Worm (Caenorhabditis elegans) whole organism, L1 larva: ENCODE data around the gene Y48E1B.8.

Source experiments
- ama-1 ChIP-seq: fragments of 150-350 bp; optimal IDR thresholded peaks from 2 replicates; lab custom pipeline; 2014
- dpl-1 ChIP-seq, 3 experiments: fragments of 150-350 bp in 2 of 3; sonication (generic microtip) in 1 of 3; optimal IDR thresholded peaks; 2 replicates each; lab custom pipeline; 2014 to 2017; ENCODE audit warnings: missing biosample characterization in 3 of 3, missing genetic modification characterization in 3 of 3, missing genetic modification reagents in 3 of 3
- efl-1 ChIP-seq, 4 experiments: fragments of 150-350 bp; optimal IDR thresholded peaks in 3 of 4; peaks in 1 of 4; 1 replicate in 1 of 4; 2 replicates in 3 of 4; lab custom pipeline; 2014; ENCODE audit warnings: missing biosample characterization in 2 of 4, missing genetic modification characterization in 2 of 4, missing genetic modification reagents in 2 of 4
- elt-3 ChIP-seq, 6 experiments: fragments of 150-350 bp in 1 of 6; sonication (generic microtip); optimal IDR thresholded peaks; 2 replicates each; lab custom pipeline; 2017 to 2018; ENCODE audit warnings: missing biosample characterization in 6 of 6, missing genetic modification characterization in 6 of 6, inconsistent platforms in 1 of 6
- fkh-10 ChIP-seq: sonication (generic microtip); optimal IDR thresholded peaks from 2 replicates; lab custom pipeline; 2017; ENCODE audit warnings: missing biosample characterization, missing genetic modification reagents, missing genetic modification characterization
- snpc-4 ChIP-seq: fragments of 150-350 bp; optimal IDR thresholded peaks from 2 replicates; lab custom pipeline; 2014; ENCODE audit warnings: missing biosample characterization, missing genetic modification characterization
- zag-1 ChIP-seq: fragments of 150-350 bp; optimal IDR thresholded peaks from 2 replicates; lab custom pipeline; 2014; ENCODE audit warnings: missing biosample characterization, missing genetic modification characterization
- zip-4 ChIP-seq: fragments of 200-800 bp; sonication (Bioruptor generic); optimal IDR thresholded peaks from 2 replicates; lab custom pipeline; 2018; ENCODE audit warnings: mild to moderate bottlenecking, missing genetic modification characterization, moderate library complexity, missing compliant biosample characterization
- ztf-11 ChIP-seq, 2 experiments: sonication (generic microtip); optimal IDR thresholded peaks; 2 replicates each; lab custom pipeline; 2016 to 2017; ENCODE audit warnings: missing genetic modification characterization in 2 of 2, missing biosample characterization in 1 of 2, missing compliant biosample characterization in 1 of 2

ce11 chrII:13617808-13618207, 32.3 kb downstream of the Y48E1B.8 start, which contains the start of gene gst-12:
- TF ChIP-seq ama-1 (lab: Kevin White, UChicago): no peak
- no peak for TF ChIP-seq elt-3 (tag; optimal IDR thresholded peaks at IDR 0.05; lab: Kevin White, UChicago)
- TF ChIP-seq efl-1 (optimal IDR thresholded peaks at IDR 0.05; lab: Kevin White, UChicago): no peak
- no peak for TF ChIP-seq efl-1 (GFP tag; optimal IDR thresholded peaks at IDR 0.05 in 1 of 2; lab: Kevin White, UChicago)
- no peak for TF ChIP-seq snpc-4 (tag; lab: Kevin White, UChicago)
- TF ChIP-seq fkh-10: no peak
- no peak for TF ChIP-seq zip-4 (GFP tag; lab: Kevin White, UChicago)
- TF ChIP-seq zag-1: no peak
- no peak for TF ChIP-seq dpl-1 (GFP tag; optimal IDR thresholded peaks at IDR 0.05; lab: Kevin White, UChicago)
- TF ChIP-seq ztf-11 (tag; optimal IDR thresholded peaks at IDR 0.05; lab: Kevin White, UChicago): no peak
